Worm (Caenorhabditis elegans): Measurements from ENCODE around the gene H04D03.6.

The H04D03.6 gene

DNA sequence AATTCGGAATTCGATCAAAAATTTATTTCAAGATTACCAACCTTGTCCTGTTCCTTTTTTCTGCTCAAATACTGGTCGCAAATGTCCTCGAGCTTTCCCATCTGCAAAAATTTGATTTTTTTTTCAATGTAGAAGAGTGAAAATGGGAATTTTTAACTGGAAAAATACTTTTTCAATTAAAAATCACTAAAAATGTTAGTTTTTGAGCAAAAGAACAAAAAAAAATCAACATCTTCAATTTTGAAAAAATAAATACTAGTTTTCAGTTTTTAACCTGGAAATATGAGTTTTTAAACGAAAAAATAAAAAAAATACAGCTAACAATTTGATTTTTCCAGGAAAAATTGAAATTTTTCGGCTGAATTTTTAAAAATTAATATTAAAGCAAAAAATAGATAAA, 10.8 kb downstream of the H04D03.6 start, which contains the start of gene prp-3:
Gene prp-3 (minus strand): TSS at position 101 of the 400 bp plus-strand sequence.
- no peak for TF ChIP-seq zip-11 (GFP tag; IDR thresholded peaks at IDR 0.05)

DNA sequence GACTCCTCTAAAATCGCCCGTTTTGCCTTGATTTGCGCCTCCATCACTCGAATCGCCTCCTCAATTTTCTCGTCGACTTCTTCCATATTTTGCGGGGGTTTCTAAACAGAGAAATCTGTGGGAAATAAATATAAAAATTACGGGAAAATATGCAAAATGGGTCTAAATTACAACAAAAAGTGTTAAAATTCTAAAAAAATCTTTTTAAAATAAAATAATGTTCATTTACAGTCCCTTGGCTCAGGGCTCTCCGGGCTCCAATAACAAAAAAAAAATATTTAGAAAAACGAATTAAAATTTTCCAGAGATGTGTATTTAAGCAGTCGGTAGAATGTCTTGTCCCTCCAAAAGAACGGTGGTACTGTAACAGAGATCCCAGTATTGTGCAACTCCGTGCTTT, 14.8 kb downstream of the H04D03.6 start, which contains the start of gene M03C11.6:
Gene M03C11.6 (minus strand): TSS at position 101 of the 400 bp plus-strand sequence.
- TF ChIP-seq unc-39 (tag; optimal IDR thresholded peaks at IDR 0.05) (no peak), mdt-29 (GFP tag; IDR thresholded peaks at IDR 0.05) (no peak), F44E2.7 (GFP tag; IDR thresholded peaks at IDR 0.05) (no peak), saeg-2 (GFP tag; IDR thresholded peaks at IDR 0.05) (no peak), spr-3 (GFP tag; optimal IDR thresholded peaks at IDR 0.05) (no peak)

- TF ChIP-seq unc-62 (GFP tag; optimal IDR thresholded peaks at IDR 0.05 in 1 of 2) (no peak), unc-62 (tag; optimal IDR thresholded peaks at IDR 0.05) (no peak), nhr-237 (tag; optimal IDR thresholded peaks at IDR 0.05) (no peak), Y75B8A.6 (GFP tag; IDR thresholded peaks at IDR 0.05) (no peak), unc-39 (tag; optimal IDR thresholded peaks at IDR 0.05) (no peak), nhr-42 (GFP tag; IDR thresholded peaks at IDR 0.05) (no peak), ZK337.2 (GFP tag; IDR thresholded peaks at IDR 0.05) (no peak), mep-1 (tag; optimal IDR thresholded peaks at IDR 0.05) (no peak), nhr-11 (tag; optimal IDR thresholded peaks at IDR 0.05) (no peak), ama-1 (optimal IDR thresholded peaks at IDR 0.05) (no peak), lim-7 (GFP tag; IDR thresholded peaks at IDR 0.05) (no peak), unc-130 (GFP tag; optimal IDR thresholded peaks at IDR 0.05) (no peak), duxl-1 (tag; optimal IDR thresholded peaks at IDR 0.05; ENCODE audit: poor library complexity) (no peak), pha-4 (GFP tag; IDR thresholded peaks at IDR 0.05) (no peak), pha-4 (tag; optimal IDR thresholded peaks at IDR 0.05) (no peak), spr-3 (GFP tag; optimal IDR thresholded peaks at IDR 0.05) (no peak), F10B5.3 (tag; optimal IDR thresholded peaks at IDR 0.05) (no peak), aha-1 (tag) (no peak), madf-9 (GFP tag; conservative IDR thresholded peaks at IDR 0.05) (no peak), ceh-62 (tag; optimal IDR thresholded peaks at IDR 0.05) (no peak), R02D3.7 (tag; optimal IDR thresholded peaks at IDR 0.05) (no peak), T26A8.4 (GFP tag; IDR thresholded peaks at IDR 0.05) (no peak)
Observed at ce11 chrIII:10421680-10422079, 17.0 kb downstream of the H04D03.6 start.

- TF ChIP-seq egl-43 (GFP tag; IDR thresholded peaks at IDR 0.05) (no peak), pha-4 (GFP tag; IDR thresholded peaks at IDR 0.05) (0 out of 2 replicates have a peak, but pooled peaks have one; percentile 11), pha-4 (tag; optimal IDR thresholded peaks at IDR 0.05) (no peak), Y48G9A.11 (GFP tag; IDR thresholded peaks at IDR 0.05) (no peak), D1046.2 (GFP tag; IDR thresholded peaks at IDR 0.05) (no peak), unc-62 (GFP tag; optimal IDR thresholded peaks at IDR 0.05 in 1 of 2) (no peak), unc-62 (tag; optimal IDR thresholded peaks at IDR 0.05) (no peak), nhr-77 (tag; optimal IDR thresholded peaks at IDR 0.05) (peak; percentile 34), dmd-6 (GFP tag; IDR thresholded peaks at IDR 0.05) (peak; percentile 19; the same call in 1 of the 2 replicates), lsy-2 (tag; optimal IDR thresholded peaks at IDR 0.05) (peak in 1 of 2 experiments; percentile 50), hif-1 (tag; optimal IDR thresholded peaks at IDR 0.05) (peak in 1 of 2 experiments; percentile 52), hlh-30 (tag; optimal IDR thresholded peaks at IDR 0.05; ENCODE audit: insufficient read depth) (peak; percentile 87), ama-1 (optimal IDR thresholded peaks at IDR 0.05) (peak; percentile 61), aha-1 (tag) (peak; percentile 88), mdl-1 (tag; optimal IDR thresholded peaks at IDR 0.05) (peak; percentile 27 to 61), arid-1 (GFP tag; conservative IDR thresholded peaks at IDR 0.05) (peak; percentile 46; the same call in 1 of the 2 replicates), dpl-1 (GFP tag; optimal IDR thresholded peaks at IDR 0.05) (peak; percentile 6), hlh-11 (tag; optimal IDR thresholded peaks at IDR 0.05) (peak; percentile 47), nhr-102 (tag; optimal IDR thresholded peaks at IDR 0.05) (peak; percentile 35), ztf-7 (tag; optimal IDR thresholded peaks at IDR 0.05) (no peak), dmd-9 (GFP tag; IDR thresholded peaks at IDR 0.05) (no peak), lin-1 (GFP tag; IDR thresholded peaks at IDR 0.05) (peak; percentile 48; the same call in 1 of the 2 replicates), lin-38 (GFP tag; IDR thresholded peaks at IDR 0.05) (peak; percentile 90), daf-16 (GFP tag; optimal IDR thresholded peaks at IDR 0.05) (no peak), daf-16 (tag; optimal IDR thresholded peaks at IDR 0.05) (peak; percentile 7), mes-2 (tag; optimal IDR thresholded peaks at IDR 0.05; ENCODE audit: poor library complexity, severe bottlenecking) (peak; percentile 67)
Observed at ce11 chrIII:10415822-10416221, 22.9 kb downstream of the H04D03.6 start, which contains the start of gene ymel-1. Gene ymel-1, plus strand, starts transcription at chrIII:10416139.

All from whole organism, L4 larva.